Worm (Caenorhabditis elegans): ENCODE results near the gene Y57G7A.1.

DNA sequence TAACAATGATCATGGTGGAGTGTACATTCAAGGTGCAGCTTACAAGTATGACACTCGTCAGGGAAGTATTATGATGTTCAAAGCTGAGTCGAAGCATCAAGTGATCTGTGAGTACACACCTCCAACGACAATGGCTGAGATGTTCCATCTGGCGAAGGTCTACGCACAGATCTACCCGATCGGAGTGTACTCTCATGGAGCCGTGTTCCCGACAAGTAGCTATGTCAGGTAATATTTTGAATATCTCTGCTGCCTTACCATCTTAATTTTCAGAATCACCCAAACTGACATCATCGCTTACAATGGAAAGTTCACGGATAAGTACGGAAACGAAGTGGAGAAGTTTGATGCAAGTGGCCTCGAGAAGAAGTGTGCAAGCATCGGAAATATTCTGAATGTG is 41.5 kb upstream of the Y57G7A.1 start:
- TF ChIP-seq ceh-82 (tag; optimal IDR thresholded peaks at IDR 0.05) (no peak), unc-39 (tag; optimal IDR thresholded peaks at IDR 0.05) (no peak), nhr-237 (tag; optimal IDR thresholded peaks at IDR 0.05) (no peak), ama-1 (optimal IDR thresholded peaks at IDR 0.05) (no peak), nhr-77 (tag; optimal IDR thresholded peaks at IDR 0.05) (no peak), zag-1 (tag; optimal IDR thresholded peaks at IDR 0.05) (no peak), nhr-12 (tag; optimal IDR thresholded peaks at IDR 0.05) (no peak)
